Worm (Caenorhabditis elegans): ENCODE measurements around the gene C41C4.9.

C41C4.9 gene

DNA sequence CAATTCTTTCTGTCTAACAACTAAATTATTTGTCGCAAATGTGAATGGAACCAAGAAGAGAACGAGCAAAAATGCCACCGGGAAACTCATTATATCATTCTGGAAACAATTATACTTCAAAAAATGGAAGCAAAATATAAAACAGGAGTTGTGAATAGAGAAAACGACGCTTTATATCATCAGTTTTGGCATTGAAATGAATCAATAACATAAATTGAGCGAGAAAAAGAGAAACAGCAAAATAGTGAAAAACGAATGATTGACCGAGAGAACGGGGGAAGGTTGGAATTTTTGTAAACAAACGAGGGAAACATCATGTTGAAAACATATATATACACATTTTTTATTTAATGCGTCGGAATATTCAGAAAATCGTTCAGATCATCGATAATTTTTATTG lies 29.4 kb downstream of the C41C4.9 start, which contains the start of gene ctns-1:
ctns-1 (minus strand) TSS at position 101 of the 400 bp plus-strand sequence.
- no peak for TF ChIP-seq ztf-11 (tag; optimal IDR thresholded peaks at IDR 0.05)
- TF ChIP-seq blmp-1 (tag; optimal IDR thresholded peaks at IDR 0.05): no peak

DNA sequence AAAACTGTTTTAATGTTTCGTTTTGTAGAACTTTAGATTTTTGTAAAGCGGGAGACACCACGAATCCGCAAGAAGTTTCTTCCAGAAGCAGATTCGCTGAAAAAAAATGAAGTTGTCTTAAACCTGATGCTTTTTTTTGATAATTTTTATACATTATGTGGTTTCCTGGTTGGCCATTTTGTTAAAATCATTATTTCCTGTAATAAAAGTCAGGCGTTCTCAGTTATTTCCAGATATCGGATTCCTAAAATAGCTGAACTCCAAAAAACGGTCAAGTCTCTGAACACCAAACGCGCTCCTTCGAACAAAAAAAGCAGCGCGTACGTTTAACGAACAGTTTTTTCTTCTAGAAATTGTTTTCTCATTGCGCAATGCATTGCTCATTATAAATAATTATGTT lies 29.9 kb downstream of the C41C4.9 start:
- TF ChIP-seq drap-1 (GFP tag; optimal IDR thresholded peaks at IDR 0.05): no peak
- TF ChIP-seq lin-13 (tag; optimal IDR thresholded peaks at IDR 0.05): no peak
- TF ChIP-seq mep-1 (tag; optimal IDR thresholded peaks at IDR 0.05): no peak
- TF ChIP-seq snpc-4 (tag; optimal IDR thresholded peaks at IDR 0.05): no peak
- TF ChIP-seq unc-120 (tag; optimal IDR thresholded peaks at IDR 0.05; ENCODE audit: poor library complexity, severe bottlenecking): no peak
- TF ChIP-seq elt-1 (tag; optimal IDR thresholded peaks at IDR 0.05; ENCODE audit: borderline replicate concordance, insufficient read depth): no peak
- no peak for TF ChIP-seq blmp-1 (tag; optimal IDR thresholded peaks at IDR 0.05)
- peak; percentile 64 for TF ChIP-seq sptf-1 (tag; optimal IDR thresholded peaks at IDR 0.05)
- no peak for TF ChIP-seq bed-3 (GFP tag; optimal IDR thresholded peaks at IDR 0.05)
- no peak for TF ChIP-seq M03D4.4 (tag; optimal IDR thresholded peaks at IDR 0.05)
- TF ChIP-seq mab-5 (tag; optimal IDR thresholded peaks at IDR 0.05): no peak
- no peak for TF ChIP-seq ztf-11 (tag; optimal IDR thresholded peaks at IDR 0.05)
- no peak for TF ChIP-seq unc-62 (GFP tag; optimal IDR thresholded peaks at IDR 0.05)
- peak; percentile 47 for TF ChIP-seq zip-8 (tag; optimal IDR thresholded peaks at IDR 0.05)
- peak; percentile 10 for TF ChIP-seq lsy-2 (tag; optimal IDR thresholded peaks at IDR 0.05)
- no peak for TF ChIP-seq ham-2 (GFP tag; optimal IDR thresholded peaks at IDR 0.05)
- TF ChIP-seq nhr-237 (tag; optimal IDR thresholded peaks at IDR 0.05): peak; percentile 67
- TF ChIP-seq pha-4 (tag; optimal IDR thresholded peaks at IDR 0.05): no peak
- TF ChIP-seq lin-32 (GFP tag; optimal IDR thresholded peaks at IDR 0.05): no peak
- no peak for TF ChIP-seq nhr-2 (tag; optimal IDR thresholded peaks at IDR 0.05)
- peak; percentile 46 for TF ChIP-seq ces-1 (GFP tag; optimal IDR thresholded peaks at IDR 0.05)
- TF ChIP-seq nhr-28 (tag; optimal IDR thresholded peaks at IDR 0.05): no peak
- TF ChIP-seq ceh-83 (GFP tag; optimal IDR thresholded peaks at IDR 0.05): no peak

DNA sequence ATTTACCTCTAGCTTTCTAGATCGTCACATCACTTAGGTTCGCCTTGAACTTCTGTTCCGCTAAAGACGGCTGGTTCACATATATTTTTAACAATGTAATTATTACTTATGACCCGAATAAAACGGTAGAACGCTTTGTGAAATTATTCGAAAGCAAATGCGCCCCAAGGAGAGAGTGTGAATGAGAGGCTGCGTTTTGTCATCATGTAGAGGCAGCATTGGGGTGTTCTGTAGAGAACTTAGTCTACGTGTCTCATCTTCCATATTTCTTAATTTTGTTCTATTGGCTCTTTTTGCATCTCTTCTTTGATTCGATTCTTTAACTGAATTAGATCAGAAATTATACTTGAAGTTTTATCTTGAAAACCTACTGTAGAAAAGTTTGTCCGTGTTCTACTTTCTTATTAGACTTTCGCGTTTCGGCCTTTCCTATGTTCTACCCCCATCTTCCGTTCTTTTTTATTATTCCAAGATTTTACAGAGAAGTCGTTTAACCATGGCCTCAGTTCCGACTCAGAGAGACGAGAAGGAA lies 30.6 kb downstream of the C41C4.9 start, which contains the start of gene cdc-48.2:
cdc-48.2 (plus strand) TSS at position 482 of the 532 bp plus-strand sequence.
- TF ChIP-seq ceh-39 (tag; optimal IDR thresholded peaks at IDR 0.05) (no peak), ceh-83 (GFP tag; optimal IDR thresholded peaks at IDR 0.05) (peak; percentile 2)

DNA sequence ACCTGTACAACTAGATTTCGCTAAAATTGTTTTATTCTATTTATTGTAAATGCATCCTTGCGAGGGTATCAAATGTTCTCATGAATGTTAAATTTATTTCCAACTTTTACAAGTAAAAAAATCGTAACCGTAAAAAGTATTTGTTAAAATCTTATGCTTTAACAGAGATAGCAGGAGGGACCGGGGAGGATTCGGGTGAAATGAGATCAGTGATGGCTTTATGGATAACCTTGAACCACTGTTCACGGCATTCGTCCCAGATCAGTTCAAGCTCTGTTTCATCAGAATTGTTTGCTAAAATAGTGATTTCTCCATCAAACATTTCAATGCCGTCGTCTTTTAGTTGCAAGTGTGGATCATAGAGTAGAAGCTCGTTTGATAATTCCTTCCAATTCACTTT lies 33.7 kb downstream of the C41C4.9 start:
- no peak for TF ChIP-seq lin-32 (GFP tag; optimal IDR thresholded peaks at IDR 0.05)
- TF ChIP-seq flh-1 (GFP tag; optimal IDR thresholded peaks at IDR 0.05): no peak
- no peak for TF ChIP-seq hlh-1 (tag; optimal IDR thresholded peaks at IDR 0.05)
- TF ChIP-seq zip-8 (tag; optimal IDR thresholded peaks at IDR 0.05): no peak
- no peak for TF ChIP-seq nhr-28 (tag; optimal IDR thresholded peaks at IDR 0.05)
- TF ChIP-seq tbx-8 (GFP tag; optimal IDR thresholded peaks at IDR 0.05): no peak

DNA sequence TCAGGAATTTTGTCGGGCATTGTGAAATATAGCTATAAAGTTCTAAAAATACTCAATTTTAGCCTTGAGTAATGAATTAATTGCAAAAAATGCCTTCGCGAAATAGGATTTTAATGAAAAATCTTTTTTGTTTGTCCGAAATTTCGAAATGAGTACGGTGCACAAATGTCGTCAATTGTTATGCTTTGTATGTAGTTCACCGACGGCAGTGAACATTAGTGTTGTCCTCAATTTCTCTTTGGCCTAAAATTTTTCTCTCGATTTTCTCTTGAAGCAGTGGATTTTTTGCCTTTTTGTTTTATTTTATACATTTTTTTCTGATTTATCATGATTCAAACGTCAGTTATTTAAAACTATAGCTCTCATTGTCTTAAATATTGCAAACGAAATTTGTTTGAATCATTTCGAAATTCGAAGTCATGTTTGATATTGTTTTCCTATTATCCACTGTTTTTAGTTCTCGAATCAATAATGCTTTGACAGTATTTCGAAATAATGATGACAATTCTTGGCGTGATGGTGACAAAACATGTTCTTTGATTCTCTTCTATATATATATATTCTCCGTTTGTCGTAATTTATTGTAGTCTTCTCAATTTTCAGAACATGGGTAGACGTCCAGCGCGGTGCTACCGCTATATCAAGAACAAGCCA lies 36.0 kb downstream of the C41C4.9 start, which contains the start of the genes ints-11 and rpl-10:
ints-11 (minus strand) TSS at position 201 of the 654 bp plus-strand sequence.
rpl-10 (plus strand) TSS at position 604 of the 654 bp plus-strand sequence.
- TF ChIP-seq nhr-237 (tag; optimal IDR thresholded peaks at IDR 0.05) (peak; percentile 57), hlh-1 (tag; optimal IDR thresholded peaks at IDR 0.05) (peak; percentile 40), sptf-1 (tag; optimal IDR thresholded peaks at IDR 0.05) (no peak), lsy-2 (tag; optimal IDR thresholded peaks at IDR 0.05) (peak; percentile 94)

DNA sequence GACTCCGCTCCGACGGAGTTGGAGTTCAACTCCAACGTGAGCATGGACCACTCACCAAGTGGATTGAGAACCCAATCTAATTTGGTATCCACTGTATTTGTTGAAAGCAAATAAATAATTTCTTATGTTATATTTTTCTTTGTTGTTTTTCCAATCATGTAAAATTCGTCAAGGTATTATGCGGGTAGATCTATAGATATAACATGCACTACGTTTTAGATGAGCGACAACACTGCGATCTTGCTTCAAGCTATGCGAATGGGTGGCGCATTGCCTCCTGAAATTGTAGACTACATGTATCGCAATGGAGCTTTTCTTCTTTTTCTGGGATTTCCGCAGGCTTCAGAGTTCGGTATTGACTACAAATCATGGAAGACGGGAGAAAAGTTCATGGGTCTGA lies 37.1 kb downstream of the C41C4.9 start, which contains the start of gene F10B5.2:
F10B5.2 (plus strand) TSS at position 220 of the 400 bp plus-strand sequence.
- TF ChIP-seq mls-2 (tag; optimal IDR thresholded peaks at IDR 0.05) (no peak), ceh-43 (GFP tag; optimal IDR thresholded peaks at IDR 0.05) (no peak), cnd-1 (tag; optimal IDR thresholded peaks at IDR 0.05) (no peak), nhr-237 (tag; optimal IDR thresholded peaks at IDR 0.05) (no peak), nhr-12 (tag; optimal IDR thresholded peaks at IDR 0.05) (no peak), elt-3 (tag; optimal IDR thresholded peaks at IDR 0.05) (no peak), bed-3 (GFP tag; optimal IDR thresholded peaks at IDR 0.05) (no peak), lin-32 (GFP tag; optimal IDR thresholded peaks at IDR 0.05) (no peak), M03D4.4 (tag; optimal IDR thresholded peaks at IDR 0.05) (no peak), hlh-1 (tag; optimal IDR thresholded peaks at IDR 0.05) (no peak), unc-62 (GFP tag; optimal IDR thresholded peaks at IDR 0.05) (no peak), ces-1 (GFP tag; optimal IDR thresholded peaks at IDR 0.05) (no peak), lin-13 (tag; optimal IDR thresholded peaks at IDR 0.05) (no peak), sem-2 (GFP tag; optimal IDR thresholded peaks at IDR 0.05) (no peak), ceh-83 (GFP tag; optimal IDR thresholded peaks at IDR 0.05) (no peak), snpc-4 (tag; optimal IDR thresholded peaks at IDR 0.05) (no peak), blmp-1 (tag; optimal IDR thresholded peaks at IDR 0.05) (no peak), sptf-1 (tag; optimal IDR thresholded peaks at IDR 0.05) (no peak), flh-1 (GFP tag; optimal IDR thresholded peaks at IDR 0.05) (no peak), ham-2 (GFP tag; optimal IDR thresholded peaks at IDR 0.05) (no peak)

All from whole organism, mixed stage, embryonic.